Fruit fly (Drosophila melanogaster) whole organism, embryonic: ENCODE measurements around the gene Hasp.

ENCODE experiments used
- Asciz ChIP-seq: fragments of 200-800 bp; sonication (Bioruptor generic); optimal IDR thresholded peaks from 2 replicates; lab custom pipeline; 2017; ENCODE audit warnings: missing biosample characterization, mild to moderate bottlenecking, missing genetic modification characterization, missing genetic modification reagents
- C15 ChIP-seq: fragments of 200-800 bp; sonication (Bioruptor generic); IDR thresholded peaks from 3 replicates; pipeline ENCODE4 v1.3.6; 2022; ENCODE audit warnings: missing biosample characterization, missing genetic modification characterization
- CG11696 ChIP-seq: fragments of 200-800 bp; sonication (Bioruptor generic); IDR thresholded peaks from 2 replicates; pipeline ENCODE4 v1.3.6; 2022; ENCODE audit warnings: missing biosample characterization, missing genetic modification characterization
- CG12071 ChIP-seq: fragments of 200-800 bp; sonication (Bioruptor generic); optimal IDR thresholded peaks from 3 replicates; lab custom pipeline; 2018; ENCODE audit warnings: missing biosample characterization, mild to moderate bottlenecking, missing genetic modification characterization
- CG12744 ChIP-seq: fragments of 200-800 bp; sonication (Bioruptor generic); optimal IDR thresholded peaks from 2 replicates; lab custom pipeline; 2016; ENCODE audit warnings: missing biosample characterization, missing genetic modification characterization
- CG1603 ChIP-seq: fragments of 200-800 bp; sonication (Bioruptor generic); optimal IDR thresholded peaks from 2 replicates; lab custom pipeline; 2019; ENCODE audit warnings: missing biosample characterization, mild to moderate bottlenecking, missing genetic modification characterization, moderate library complexity
- CG2202 ChIP-seq: fragments of 200-800 bp; sonication (Bioruptor generic); optimal IDR thresholded peaks from 2 replicates; lab custom pipeline; 2018; ENCODE audit warnings: missing biosample characterization, mild to moderate bottlenecking, missing genetic modification characterization
- CG2875 ChIP-seq: fragments of 200-800 bp; sonication (Bioruptor generic); optimal IDR thresholded peaks from 2 replicates; lab custom pipeline; 2017; ENCODE audit warnings: missing biosample characterization, mild to moderate bottlenecking, missing genetic modification characterization, missing genetic modification reagents
- CG7556 ChIP-seq: fragments of 200-800 bp; sonication (Bioruptor generic); optimal IDR thresholded peaks from 2 replicates; lab custom pipeline; 2017; ENCODE audit warnings: missing biosample characterization, mild to moderate bottlenecking, missing genetic modification characterization
- CG7839 ChIP-seq: fragments of 200-800 bp; sonication (Bioruptor generic); optimal IDR thresholded peaks from 3 replicates; lab custom pipeline; 2018; ENCODE audit warnings: missing biosample characterization, mild to moderate bottlenecking, missing genetic modification characterization, moderate library complexity
- CG8765 ChIP-seq: fragments of 200-800 bp; sonication (Bioruptor generic); IDR thresholded peaks from 2 replicates; pipeline ENCODE4 v1.3.6; 2022; ENCODE audit warnings: missing biosample characterization, missing genetic modification characterization
- Chrac-16 ChIP-seq: fragments of 200-800 bp; sonication (Bioruptor generic); optimal IDR thresholded peaks from 3 replicates; lab custom pipeline; 2016; ENCODE audit warnings: missing biosample characterization, missing genetic modification characterization
- Dll ChIP-seq: fragments of 200-800 bp; sonication (Bioruptor generic); IDR thresholded peaks from 4 replicates; pipeline ENCODE4 v1.3.6; 2022; ENCODE audit warnings: missing biosample characterization, missing genetic modification characterization; ENCODE audit not compliant: partially characterized antibody
- Doc3 ChIP-seq: fragments of 200-800 bp; sonication (Bioruptor generic); IDR thresholded peaks from 3 replicates; pipeline ENCODE4 v1.3.6; 2022; ENCODE audit warnings: missing biosample characterization, missing genetic modification characterization; ENCODE audit not compliant: partially characterized antibody
- Hr78 ChIP-seq, 2 experiments: fragments of 200-800 bp in 1 of 2; fragments of >200 bp in 1 of 2; sonication (Bioruptor generic) in 1 of 2; optimal IDR thresholded peaks; 2 replicates each; lab custom pipeline; 2017 to 2019; ENCODE audit warnings: missing biosample characterization in 2 of 2, missing genetic modification characterization in 2 of 2, mild to moderate bottlenecking in 1 of 2, moderate library complexity in 1 of 2
- MTF-1 ChIP-seq: fragments of 200-800 bp; sonication (Bioruptor generic); optimal IDR thresholded peaks from 2 replicates; lab custom pipeline; 2018; ENCODE audit warnings: missing biosample characterization, mild to moderate bottlenecking, missing genetic modification characterization, borderline replicate concordance
- Max ChIP-seq: fragments of 200-800 bp; sonication (Bioruptor generic); optimal IDR thresholded peaks from 2 replicates; lab custom pipeline; 2016; ENCODE audit warnings: missing biosample characterization, mild to moderate bottlenecking, missing genetic modification characterization
- Nf-YB ChIP-seq: fragments of 200-800 bp; sonication (Bioruptor generic); optimal IDR thresholded peaks from 3 replicates; lab custom pipeline; 2019; ENCODE audit warnings: missing biosample characterization, mild to moderate bottlenecking, missing genetic modification characterization, moderate library complexity
- Opbp ChIP-seq: fragments of 200-800 bp; sonication (Bioruptor generic); IDR thresholded peaks from 3 replicates; pipeline ENCODE4 v1.3.6; 2022; ENCODE audit warnings: missing biosample characterization, missing genetic modification characterization; ENCODE audit not compliant: partially characterized antibody
- PHDP ChIP-seq: fragments of 200-800 bp; sonication (Bioruptor generic); optimal IDR thresholded peaks from 3 replicates; lab custom pipeline; 2018; ENCODE audit warnings: missing biosample characterization, mild to moderate bottlenecking, missing genetic modification characterization, moderate library complexity
- Scr ChIP-seq: fragments of 200-800 bp; sonication (Bioruptor generic); IDR thresholded peaks from 2 replicates; pipeline ENCODE4 v1.3.6; 2022; ENCODE audit warnings: missing biosample characterization, missing genetic modification characterization; ENCODE audit not compliant: partially characterized antibody
- Six4 ChIP-seq: fragments of 200-800 bp; sonication (Bioruptor generic); optimal IDR thresholded peaks from 2 replicates; lab custom pipeline; 2016; ENCODE audit warnings: missing biosample characterization, missing genetic modification characterization
- ac ChIP-seq: fragments of 200-800 bp; sonication (Bioruptor generic); optimal IDR thresholded peaks from 3 replicates; lab custom pipeline; 2017; ENCODE audit warnings: missing biosample characterization, mild to moderate bottlenecking, missing genetic modification characterization
- btn ChIP-seq: fragments of 200-800 bp; sonication (Bioruptor generic); optimal IDR thresholded peaks from 2 replicates; lab custom pipeline; 2016; ENCODE audit warnings: missing biosample characterization, missing genetic modification characterization
- chn ChIP-seq: fragments of 200-800 bp; sonication (Bioruptor generic); optimal IDR thresholded peaks from 2 replicates; lab custom pipeline; 2016; ENCODE audit warnings: missing biosample characterization, missing genetic modification characterization
- cwo ChIP-seq: fragments of 200-800 bp; sonication (Bioruptor generic); optimal IDR thresholded peaks from 3 replicates; lab custom pipeline; 2017; ENCODE audit warnings: missing biosample characterization, missing genetic modification characterization, mild to moderate bottlenecking, moderate library complexity, missing genetic modification reagents
- dmrt99B ChIP-seq: fragments of 200-800 bp; sonication (Bioruptor generic); optimal IDR thresholded peaks from 2 replicates; lab custom pipeline; 2018; ENCODE audit warnings: missing biosample characterization, mild to moderate bottlenecking, missing genetic modification characterization, moderate library complexity
- eyg ChIP-seq: fragments of 200-800 bp; sonication (Bioruptor generic); optimal IDR thresholded peaks from 3 replicates; lab custom pipeline; 2016; ENCODE audit warnings: missing biosample characterization, missing genetic modification characterization
- fd3F ChIP-seq: fragments of 200-800 bp; sonication (Bioruptor generic); optimal IDR thresholded peaks from 2 replicates; lab custom pipeline; 2018; ENCODE audit warnings: missing biosample characterization, mild to moderate bottlenecking, missing genetic modification characterization, moderate library complexity
- gcm ChIP-seq: fragments of 200-800 bp; sonication (Bioruptor generic); optimal IDR thresholded peaks from 2 replicates; lab custom pipeline; 2019; ENCODE audit warnings: missing biosample characterization, mild to moderate bottlenecking, missing genetic modification characterization, moderate library complexity
- gt ChIP-seq: fragments of 200-800 bp; sonication (Bioruptor generic); IDR thresholded peaks from 2 replicates; pipeline ENCODE4 v1.3.6; 2022; ENCODE audit warnings: missing biosample characterization, missing genetic modification characterization
- hkb ChIP-seq, 2 experiments: fragments of 200-800 bp in 1 of 2; fragments of >200 bp in 1 of 2; sonication (Bioruptor generic) in 1 of 2; IDR thresholded peaks in 1 of 2; optimal IDR thresholded peaks in 1 of 2; 2 replicates each; pipeline versions ENCODE4 v1.3.6 to Lab custom; 2017 to 2022; ENCODE audit warnings: missing biosample characterization in 1 of 2, missing genetic modification characterization in 1 of 2
- jumu ChIP-seq: fragments of 200-800 bp; sonication (Bioruptor generic); optimal IDR thresholded peaks from 3 replicates; lab custom pipeline; 2016; ENCODE audit warnings: missing biosample characterization, missing genetic modification characterization
- kay ChIP-seq: fragments of 200-800 bp; sonication (Bioruptor generic); optimal IDR thresholded peaks from 2 replicates; lab custom pipeline; 2016; ENCODE audit warnings: missing biosample characterization, missing genetic modification characterization
- lov ChIP-seq, 2 experiments: fragments of 200-800 bp in 1 of 2; fragments of >200 bp in 1 of 2; sonication (Bioruptor generic) in 1 of 2; IDR thresholded peaks in 1 of 2; optimal IDR thresholded peaks in 1 of 2; 2 replicates in 1 of 2; 3 replicates in 1 of 2; pipeline versions ENCODE4 v1.3.6 to Lab custom; 2017 to 2022; ENCODE audit warnings: missing biosample characterization in 1 of 2, missing genetic modification characterization in 1 of 2
- mam ChIP-seq: fragments of 200-800 bp; sonication (Bioruptor generic); optimal IDR thresholded peaks from 3 replicates; lab custom pipeline; 2016; ENCODE audit warnings: missing biosample characterization, missing genetic modification characterization
- mirr ChIP-seq: fragments of 200-800 bp; sonication (Bioruptor generic); optimal IDR thresholded peaks from 3 replicates; lab custom pipeline; 2018; ENCODE audit warnings: missing biosample characterization, mild to moderate bottlenecking, missing genetic modification characterization
- otp ChIP-seq: fragments of 200-800 bp; sonication (Bioruptor generic); IDR thresholded peaks from 3 replicates; pipeline ENCODE4, ENCODE4 v1.3.6; 2022; ENCODE audit warnings: missing biosample characterization, missing genetic modification characterization
- pita ChIP-seq: fragments of 200-800 bp; sonication (Bioruptor generic); optimal IDR thresholded peaks from 2 replicates; lab custom pipeline; 2017; ENCODE audit warnings: missing biosample characterization, mild to moderate bottlenecking, missing genetic modification characterization
- pros ChIP-seq: fragments of 200-800 bp; sonication (Bioruptor generic); optimal IDR thresholded peaks from 3 replicates; lab custom pipeline; 2019; ENCODE audit warnings: missing biosample characterization, mild to moderate bottlenecking, missing genetic modification characterization, moderate library complexity
- pzg ChIP-seq: fragments of 200-800 bp; sonication (Bioruptor generic); optimal IDR thresholded peaks from 3 replicates; lab custom pipeline; 2018; ENCODE audit warnings: missing biosample characterization, mild to moderate bottlenecking, missing genetic modification characterization, moderate library complexity
- slp2 ChIP-seq: fragments of 200-800 bp; sonication (Bioruptor generic); optimal IDR thresholded peaks from 2 replicates; lab custom pipeline; 2016; ENCODE audit warnings: missing biosample characterization, missing genetic modification characterization
- so ChIP-seq: fragments of 200-800 bp; sonication (Bioruptor generic); IDR thresholded peaks from 3 replicates; pipeline ENCODE4 v1.3.6; 2022; ENCODE audit warnings: missing biosample characterization, missing genetic modification characterization
- wdn ChIP-seq: fragments of 200-800 bp; sonication (Bioruptor generic); IDR thresholded peaks from 2 replicates; pipeline ENCODE4 v1.3.6; 2022; ENCODE audit warnings: missing biosample characterization, missing genetic modification characterization
- wek ChIP-seq: fragments of 200-800 bp; sonication (Bioruptor generic); optimal IDR thresholded peaks from 3 replicates; lab custom pipeline; 2018; ENCODE audit warnings: missing biosample characterization, mild to moderate bottlenecking, missing genetic modification characterization, moderate library complexity
- wor ChIP-seq: fragments of 200-800 bp; sonication (Bioruptor generic); IDR thresholded peaks from 2 replicates; pipeline ENCODE4 v1.3.6; 2022; ENCODE audit warnings: missing biosample characterization, missing genetic modification characterization
- zf30C ChIP-seq: fragments of 200-800 bp; sonication (Bioruptor generic); optimal IDR thresholded peaks from 3 replicates; lab custom pipeline; 2018; ENCODE audit warnings: missing biosample characterization, mild to moderate bottlenecking, missing genetic modification characterization

Hasp gene

DNA sequence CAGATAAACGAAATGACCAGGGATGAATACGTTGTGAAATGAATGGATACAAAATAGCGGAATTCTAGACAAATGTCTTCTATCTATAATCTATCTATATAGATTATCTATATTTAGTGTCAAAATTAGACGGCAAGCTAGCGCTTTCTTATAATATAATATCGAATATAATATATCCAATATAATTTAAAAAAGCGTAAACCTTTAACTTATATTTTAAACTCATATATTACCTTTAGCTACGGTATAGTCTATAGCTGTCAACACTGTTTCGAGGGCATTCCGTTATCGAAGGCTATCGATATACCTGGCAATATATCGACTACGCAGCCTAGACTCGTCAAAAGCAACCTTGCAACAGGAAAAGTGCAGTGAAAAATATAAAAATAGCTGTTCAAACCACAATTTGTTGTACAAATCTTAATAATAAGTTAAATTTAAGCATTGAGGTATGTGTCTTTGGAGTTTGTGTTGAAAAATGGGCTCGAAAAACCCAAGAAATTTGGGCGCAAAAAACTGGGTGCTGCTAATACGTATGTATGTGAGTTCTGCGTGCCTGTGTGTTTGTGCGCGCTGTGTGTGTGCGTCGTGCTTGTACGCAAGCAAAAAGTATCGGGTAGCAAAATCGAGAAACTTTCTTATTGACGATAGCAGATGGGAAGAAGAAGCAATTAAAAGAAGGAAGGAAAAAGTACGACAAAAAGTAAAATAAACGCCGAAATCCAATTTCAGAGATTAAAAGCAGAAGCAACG, 23.9 kb downstream of the Hasp start, which contains the start of the genes swm and Ctu2 (continued):
- TF ChIP-seq otp (GFP tag; lab: Robert Waterston, UW) (no peak), PHDP (tag; lab: Kevin White, UChicago) (peak; percentile 75), ac (GFP tag; lab: Kevin White, UChicago) (no peak), Scr (GFP tag; lab: Robert Waterston, UW) (peak; percentile 83), C15 (0 out of 3 replicates have a peak, but pooled peaks have one; percentile 7), Dll (GFP tag; lab: Robert Waterston, UW) (peak; percentile 81), Nf-YB (GFP tag; lab: Kevin White, UChicago) (peak; percentile 49), jumu (GFP tag; lab: Kevin White, UChicago) (no peak), eyg (GFP tag; lab: Kevin White, UChicago) (no peak), fd3F (GFP tag; lab: Kevin White, UChicago) (peak; percentile 72), CG12744 (GFP tag; lab: Kevin White, UChicago) (no peak), CG8765 (no peak), pzg (GFP tag; lab: Kevin White, UChicago) (peak; percentile 48), wek (GFP tag; lab: Kevin White, UChicago) (no peak), Six4 (GFP tag; lab: Kevin White, UChicago) (no peak), pros (no peak), CG1603 (peak; percentile 5), so (GFP tag; lab: Robert Waterston, UW) (no peak), gt (GFP tag; lab: Robert Waterston, UW) (no peak), chn (GFP tag; lab: Kevin White, UChicago) (no peak), wor (GFP tag; lab: Robert Waterston, UW) (no peak), CG11696 (GFP tag; lab: Robert Waterston, UW) (no peak), Hr78 (GFP tag; optimal IDR thresholded peaks at IDR 0.05; lab: Kevin White, UChicago) (no peak), CG7556 (GFP tag; lab: Kevin White, UChicago) (peak; percentile 57), Asciz (no peak), CG7839 (tag; lab: Kevin White, UChicago) (peak; percentile 77), MTF-1 (GFP tag; lab: Kevin White, UChicago) (no peak), dmrt99B (tag; lab: Kevin White, UChicago) (no peak), zf30C (GFP tag; lab: Kevin White, UChicago) (no peak), wdn (GFP tag; lab: Robert Waterston, UW) (peak; percentile 29; the same call in 1 of the 2 replicates), lov (optimal IDR thresholded peaks at IDR 0.05; lab: Kevin White, UChicago) (no peak), lov (GFP tag; IDR thresholded peaks at IDR 0.05; lab: Robert Waterston, UW) (no peak), slp2 (no peak), pita (GFP tag; lab: Kevin White, UChicago) (no peak), hkb (optimal IDR thresholded peaks at IDR 0.05; lab: Kevin White, UChicago) (no peak), hkb (GFP tag; IDR thresholded peaks at IDR 0.05; lab: Robert Waterston, UW) (peak; percentile 55; the same call in 1 of the 2 replicates), mam (GFP tag; lab: Kevin White, UChicago) (peak; percentile 20), gcm (GFP tag; lab: Kevin White, UChicago) (no peak), cwo (GFP tag; lab: Kevin White, UChicago) (peak; percentile 43), CG2875 (GFP tag; lab: Kevin White, UChicago) (no peak), mirr (GFP tag; lab: Kevin White, UChicago) (no peak), Opbp (peak; percentile 34; the same call in 2 of the 3 replicates), btn (no peak), CG2202 (tag; lab: Kevin White, UChicago) (peak; percentile 40), Chrac-16 (peak; percentile 54), Max (GFP tag; lab: Kevin White, UChicago) (peak; percentile 2), CG12071 (GFP tag; lab: Kevin White, UChicago) (no peak), kay (GFP tag; lab: Kevin White, UChicago) (no peak), Doc3 (peak; percentile 70)
